Worm (Caenorhabditis elegans) whole organism, L1 larva: ENCODE results near the gene T23B12.6.

Experiments used
- alr-1 ChIP-seq: fragments of 200-800 bp; sonication (Bioruptor generic); optimal IDR thresholded peaks from 2 replicates; lab custom pipeline; 2018; ENCODE audit warnings: borderline replicate concordance, mild to moderate bottlenecking, missing genetic modification characterization, missing compliant biosample characterization
- ama-1 ChIP-seq: fragments of 150-350 bp; optimal IDR thresholded peaks from 2 replicates; lab custom pipeline; 2014
- ceh-82 ChIP-seq, 3 experiments: fragments of 150-350 bp in 1 of 3; sonication (generic microtip) in 2 of 3; optimal IDR thresholded peaks; 2 replicates each; lab custom pipeline; 2014 to 2017; ENCODE audit warnings: missing biosample characterization in 3 of 3, missing genetic modification characterization in 3 of 3
- elt-3 ChIP-seq, 6 experiments: fragments of 150-350 bp in 1 of 6; sonication (generic microtip); optimal IDR thresholded peaks; 2 replicates each; lab custom pipeline; 2017 to 2018; ENCODE audit warnings: missing biosample characterization in 6 of 6, missing genetic modification characterization in 6 of 6, inconsistent platforms in 1 of 6
- irx-1 ChIP-seq: sonication (generic microtip); optimal IDR thresholded peaks from 2 replicates; lab custom pipeline; 2016; ENCODE audit warnings: missing genetic modification characterization, missing compliant biosample characterization
- mdl-1 ChIP-seq, 2 experiments: fragments of 150-350 bp; optimal IDR thresholded peaks; 2 replicates each; lab custom pipeline; 2014 to 2017; ENCODE audit warnings: missing biosample characterization in 2 of 2, missing genetic modification characterization in 2 of 2, inconsistent platforms in 1 of 2
- nhr-71 ChIP-seq: sonication (generic microtip); optimal IDR thresholded peaks from 2 replicates; lab custom pipeline; 2016; ENCODE audit warnings: mild to moderate bottlenecking, missing genetic modification characterization, moderate library complexity, missing compliant biosample characterization
- nhr-90 ChIP-seq: sonication (generic microtip); optimal IDR thresholded peaks from 2 replicates; lab custom pipeline; 2016; ENCODE audit warnings: mild to moderate bottlenecking, missing genetic modification characterization, missing compliant biosample characterization; ENCODE audit not compliant: poor library complexity
- snpc-4 ChIP-seq: fragments of 150-350 bp; optimal IDR thresholded peaks from 2 replicates; lab custom pipeline; 2014; ENCODE audit warnings: missing biosample characterization, missing genetic modification characterization
- ztf-11 ChIP-seq, 2 experiments: sonication (generic microtip); optimal IDR thresholded peaks; 2 replicates each; lab custom pipeline; 2016 to 2017; ENCODE audit warnings: missing genetic modification characterization in 2 of 2, missing biosample characterization in 1 of 2, missing compliant biosample characterization in 1 of 2

DNA sequence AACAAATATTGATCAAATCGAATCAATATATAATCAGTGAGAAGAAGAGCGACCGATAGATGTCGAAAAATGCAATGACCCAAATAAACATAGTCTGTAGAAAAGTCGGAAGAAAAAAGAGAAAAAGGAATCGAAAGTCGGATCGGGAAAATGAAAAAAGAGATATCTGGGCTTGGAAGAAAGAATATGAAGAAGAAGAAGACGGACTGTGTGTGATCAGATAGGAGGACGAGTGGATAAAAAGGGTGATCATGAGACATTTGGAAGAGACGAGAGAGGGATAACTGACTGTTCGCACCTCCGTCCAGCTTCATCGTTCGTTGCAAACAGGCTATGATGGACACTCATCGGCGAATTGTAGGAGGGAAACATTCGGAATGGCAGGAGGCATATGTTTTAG lies 50.6 kb downstream of the T23B12.6 start:
- TF ChIP-seq mdl-1 (tag; optimal IDR thresholded peaks at IDR 0.05; lab: Kevin White, UChicago): no peak
- no peak for TF ChIP-seq alr-1 (tag; lab: Kevin White, UChicago)
- peak in 1 of 6 experiments; percentile 33 for TF ChIP-seq elt-3 (tag; optimal IDR thresholded peaks at IDR 0.05; lab: Kevin White, UChicago)
- no peak for TF ChIP-seq ztf-11 (tag; optimal IDR thresholded peaks at IDR 0.05; lab: Kevin White, UChicago)
- TF ChIP-seq irx-1 (tag; lab: Kevin White, UChicago): no peak
- no peak for TF ChIP-seq nhr-90 (tag; lab: Kevin White, UChicago)
- no peak for TF ChIP-seq ceh-82 (tag; optimal IDR thresholded peaks at IDR 0.05; lab: Kevin White, UChicago)
- TF ChIP-seq ama-1 (lab: Kevin White, UChicago): no peak
- TF ChIP-seq snpc-4 (tag; lab: Kevin White, UChicago): no peak
- no peak for TF ChIP-seq nhr-71
